Worm (Caenorhabditis elegans): ENCODE measurements around the gene eef-1B.2.

DNA sequence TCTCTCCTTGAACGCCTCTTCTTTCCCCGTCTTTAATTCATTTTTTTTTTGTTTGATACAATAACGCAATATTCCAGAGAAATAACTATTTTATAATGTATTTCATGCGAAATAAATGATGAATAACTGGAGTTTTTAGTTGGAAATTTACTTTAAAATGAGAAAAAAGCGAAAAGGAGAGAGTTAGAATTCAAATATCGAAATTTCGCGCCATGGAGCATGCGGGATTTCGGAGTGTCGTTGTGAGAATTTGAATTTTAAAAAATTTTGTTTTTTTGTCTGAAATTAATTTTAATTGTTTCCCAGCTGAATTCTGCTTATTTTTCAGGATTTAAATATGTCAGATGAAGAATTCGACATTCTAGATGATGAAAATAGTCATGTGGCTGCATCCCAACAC lies 11.7 kb upstream of the eef-1B.2 start, which contains the start of gene fcd-2:
- TF ChIP-seq snpc-4 (tag; optimal IDR thresholded peaks at IDR 0.05), result no peak
- TF ChIP-seq aly-2 (tag; optimal IDR thresholded peaks at IDR 0.05), result no peak
- TF ChIP-seq unc-39 (tag; optimal IDR thresholded peaks at IDR 0.05), result no peak
- TF ChIP-seq mdl-1 (tag; optimal IDR thresholded peaks at IDR 0.05), result no peak
- no peak for TF ChIP-seq ama-1 (optimal IDR thresholded peaks at IDR 0.05)
- TF ChIP-seq fos-1 (tag; optimal IDR thresholded peaks at IDR 0.05), result peak; percentile 24
- TF ChIP-seq lin-13 (GFP tag; optimal IDR thresholded peaks at IDR 0.05), result peak; percentile 63
- no peak for TF ChIP-seq dmd-4 (tag; optimal IDR thresholded peaks at IDR 0.05)
- no peak for TF ChIP-seq elt-1 (tag; optimal IDR thresholded peaks at IDR 0.05)
- no peak for TF ChIP-seq nhr-77 (tag; optimal IDR thresholded peaks at IDR 0.05)
- TF ChIP-seq ceh-82 (tag; optimal IDR thresholded peaks at IDR 0.05), result no peak
- no peak for TF ChIP-seq unc-62 (GFP tag; optimal IDR thresholded peaks at IDR 0.05)
- TF ChIP-seq ztf-11 (tag; optimal IDR thresholded peaks at IDR 0.05), result no peak
- TF ChIP-seq blmp-1 (tag; optimal IDR thresholded peaks at IDR 0.05; ENCODE audit: insufficient read depth), result no peak
